Worm (Caenorhabditis elegans): ENCODE data around the gene slc-28.1.

slc-28.1 gene

ce11 chrV:3502038-3502437 lies 38.4 kb downstream of the slc-28.1 start, which contains the start of the genes C07G3.8 and C07G3.10:
Gene C07G3.8 (minus strand): TSS chrV:3502138.
Gene C07G3.10 (plus strand): TSS chrV:3502307.
- TF ChIP-seq zip-2 (tag; optimal IDR thresholded peaks at IDR 0.05) (no peak), sdz-12 (GFP tag; optimal IDR thresholded peaks at IDR 0.05) (no peak), nhr-77 (tag; optimal IDR thresholded peaks at IDR 0.05) (no peak), T26A8.4 (GFP tag; IDR thresholded peaks at IDR 0.05) (no peak), tag-97 (GFP tag; IDR thresholded peaks at IDR 0.05) (no peak), daf-19 (GFP tag; conservative IDR thresholded peaks at IDR 0.05) (no peak), vab-7 (GFP tag; IDR thresholded peaks at IDR 0.05) (no peak), lir-3 (tag; optimal IDR thresholded peaks at IDR 0.05) (no peak), arid-1 (GFP tag; conservative IDR thresholded peaks at IDR 0.05) (no peak), F49E8.2 (tag; optimal IDR thresholded peaks at IDR 0.05; ENCODE audit: borderline replicate concordance) (no peak)

ce11 chrV:3505745-3506144 lies 42.1 kb downstream of the slc-28.1 start:
- TF ChIP-seq tra-1 (GFP tag; IDR thresholded peaks at IDR 0.05), result peak; percentile 60; the same call in 1 of the 2 replicates
- TF ChIP-seq unc-130 (GFP tag; optimal IDR thresholded peaks at IDR 0.05), result no peak
- no peak for TF ChIP-seq mes-2 (tag; optimal IDR thresholded peaks at IDR 0.05; ENCODE audit: poor library complexity, severe bottlenecking)
- no peak for TF ChIP-seq unc-62 (GFP tag; optimal IDR thresholded peaks at IDR 0.05 in 1 of 2)
- no peak for TF ChIP-seq unc-62 (tag; optimal IDR thresholded peaks at IDR 0.05)
- no peak for TF ChIP-seq aly-2 (tag; optimal IDR thresholded peaks at IDR 0.05)
- no peak for TF ChIP-seq lin-38 (GFP tag; IDR thresholded peaks at IDR 0.05)
- TF ChIP-seq lir-3 (tag; optimal IDR thresholded peaks at IDR 0.05), result no peak
- no peak for TF ChIP-seq ZK546.5 (tag; optimal IDR thresholded peaks at IDR 0.05)
- TF ChIP-seq lin-1 (GFP tag; IDR thresholded peaks at IDR 0.05), result peak; percentile 55; the same call in 1 of the 2 replicates
- TF ChIP-seq nhr-48 (tag; optimal IDR thresholded peaks at IDR 0.05), result peak; percentile 63
- no peak for TF ChIP-seq lin-15B (tag; optimal IDR thresholded peaks at IDR 0.05)
- no peak for TF ChIP-seq ceh-28 (tag; optimal IDR thresholded peaks at IDR 0.05)
- TF ChIP-seq nhr-11 (tag; optimal IDR thresholded peaks at IDR 0.05), result no peak
- TF ChIP-seq daf-19 (GFP tag; conservative IDR thresholded peaks at IDR 0.05), result no peak
- TF ChIP-seq F37D6.2 (tag; optimal IDR thresholded peaks at IDR 0.05), result no peak
- peak; percentile 79; the same call in 1 of the 2 replicates for TF ChIP-seq php-3 (GFP tag; IDR thresholded peaks at IDR 0.05)
- no peak for TF ChIP-seq T26A8.4 (GFP tag; IDR thresholded peaks at IDR 0.05)
- no peak for TF ChIP-seq ZK337.2 (GFP tag; IDR thresholded peaks at IDR 0.05)
- TF ChIP-seq F44E2.7 (GFP tag; IDR thresholded peaks at IDR 0.05), result no peak
- TF ChIP-seq nhr-77 (tag; optimal IDR thresholded peaks at IDR 0.05), result peak; percentile 78
- no peak for TF ChIP-seq zfp-2 (tag; optimal IDR thresholded peaks at IDR 0.05)
- no peak for TF ChIP-seq tag-97 (GFP tag; IDR thresholded peaks at IDR 0.05)
- peak; percentile 72 for TF ChIP-seq T20F7.1 (GFP tag; optimal IDR thresholded peaks at IDR 0.05)
- TF ChIP-seq pqm-1 (tag; optimal IDR thresholded peaks at IDR 0.05), result peak; percentile 78
- no peak for TF ChIP-seq snpc-4 (tag; optimal IDR thresholded peaks at IDR 0.05)
- TF ChIP-seq daf-16 (GFP tag; optimal IDR thresholded peaks at IDR 0.05), result peak in 1 of 2 experiments; percentile 47
- TF ChIP-seq daf-16 (tag; optimal IDR thresholded peaks at IDR 0.05), result peak; percentile 82
- no peak for TF ChIP-seq nhr-76 (tag; optimal IDR thresholded peaks at IDR 0.05)
- TF ChIP-seq hlh-30 (tag; optimal IDR thresholded peaks at IDR 0.05; ENCODE audit: insufficient read depth), result peak; percentile 69
- TF ChIP-seq ztf-7 (tag; optimal IDR thresholded peaks at IDR 0.05), result no peak
- TF ChIP-seq F10B5.3 (tag; optimal IDR thresholded peaks at IDR 0.05), result no peak
- peak; percentile 100 for TF ChIP-seq nhr-28 (tag; optimal IDR thresholded peaks at IDR 0.05)
- TF ChIP-seq nhr-41 (GFP tag; IDR thresholded peaks at IDR 0.05), result 0 out of 2 replicates have a peak, but pooled peaks have one; percentile 22
- peak in 1 of 2 experiments; percentile 44 for TF ChIP-seq mdl-1 (tag; optimal IDR thresholded peaks at IDR 0.05)
- peak; percentile 98 for TF ChIP-seq dmd-6 (GFP tag; IDR thresholded peaks at IDR 0.05)
- TF ChIP-seq dve-1 (tag; optimal IDR thresholded peaks at IDR 0.05; ENCODE audit: insufficient read depth), result peak; percentile 89
- TF ChIP-seq F49E8.2 (tag; optimal IDR thresholded peaks at IDR 0.05; ENCODE audit: borderline replicate concordance), result no peak
- TF ChIP-seq nhr-111 (GFP tag; optimal IDR thresholded peaks at IDR 0.05), result no peak
- no peak for TF ChIP-seq gei-8 (GFP tag; optimal IDR thresholded peaks at IDR 0.05)
- TF ChIP-seq hlh-11 (tag; optimal IDR thresholded peaks at IDR 0.05), result peak; percentile 77
- TF ChIP-seq Y75B8A.6 (GFP tag; IDR thresholded peaks at IDR 0.05), result no peak
- no peak for TF ChIP-seq jun-1 (tag; optimal IDR thresholded peaks at IDR 0.05)
